2 worm cellular contexts compared by ENCODE assay signal in the genomic region with DNA sequence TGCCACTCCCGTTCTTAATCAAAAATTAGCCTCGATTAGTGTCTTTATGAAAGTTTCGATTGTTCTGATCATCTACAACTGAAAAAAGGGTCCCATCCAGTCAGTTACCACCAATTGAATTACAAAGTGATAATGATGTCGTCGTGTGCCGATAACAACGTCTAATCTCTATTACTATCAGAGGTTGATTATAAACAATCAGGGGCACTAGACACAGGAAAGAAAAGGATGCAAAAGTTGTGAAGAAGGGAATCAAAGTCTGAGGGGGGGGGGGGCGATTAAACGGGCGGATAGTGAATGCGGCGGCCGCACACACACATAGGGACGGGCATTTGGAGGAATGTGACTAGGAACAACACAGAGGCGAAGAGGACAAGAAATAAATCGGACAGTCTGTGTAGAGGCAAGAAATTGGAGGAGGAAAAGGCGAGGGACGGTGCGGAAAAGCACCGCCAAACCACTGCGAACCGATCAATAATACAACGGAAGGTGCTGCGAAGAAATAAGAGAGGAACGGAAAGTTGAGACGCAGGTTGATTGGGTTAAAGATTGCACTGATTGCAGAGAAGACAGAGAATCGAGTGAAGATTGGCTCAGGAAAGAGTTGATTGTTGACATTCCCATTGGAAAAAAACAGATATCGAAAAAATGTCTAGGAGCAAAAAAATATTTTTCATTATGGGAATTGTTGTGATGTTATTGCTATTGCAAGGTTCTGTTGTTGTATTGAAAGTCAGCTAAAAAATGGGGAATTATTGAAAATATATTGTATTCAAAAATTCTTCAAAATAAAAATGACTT.
A peak's percentile ranks its signal among the peaks of the same experiment; 100 is the strongest.
TF ChIP-seq lines count a peak whose summit lies in the region.

No protein-coding gene starts in this region.

TF ChIP-seq in whole organism, L1 larva, 84 proteins besides CTCF, POLR2A, EP300 and RAD21 (continued from another document):
- TF ChIP-seq C04F5.9 (tag; optimal IDR thresholded peaks at IDR 0.05; lab: Kevin White, UChicago) (no peak), nhr-19 (GFP tag; conservative IDR thresholded peaks at IDR 0.05; lab: Robert Waterston, UW) (peak; percentile 9; the same call in 1 of the 2 replicates), grh-1 (GFP tag; IDR thresholded peaks at IDR 0.05; lab: Robert Waterston, UW) (no peak), egl-13 (tag; optimal IDR thresholded peaks at IDR 0.05; lab: Kevin White, UChicago) (no peak), mab-9 (GFP tag; IDR thresholded peaks at IDR 0.05; lab: Robert Waterston, UW) (no peak), fkh-8 (tag; optimal IDR thresholded peaks at IDR 0.05; lab: Kevin White, UChicago) (no peak), elt-3 (tag; optimal IDR thresholded peaks at IDR 0.05; lab: Kevin White, UChicago) (peak in 2 of 6 experiments; percentile 0 to 8), zip-4 (GFP tag; optimal IDR thresholded peaks at IDR 0.05; lab: Kevin White, UChicago) (no peak), C34B4.2 (tag; optimal IDR thresholded peaks at IDR 0.05; lab: Kevin White, UChicago) (no peak), nhr-28 (tag; optimal IDR thresholded peaks at IDR 0.05; lab: Kevin White, UChicago) (no peak), xbp-1 (tag; optimal IDR thresholded peaks at IDR 0.05; lab: Kevin White, UChicago) (no peak), unc-62 (GFP tag; optimal IDR thresholded peaks at IDR 0.05; lab: Kevin White, UChicago) (no peak), nhr-20 (tag; optimal IDR thresholded peaks at IDR 0.05; lab: Kevin White, UChicago) (peak; percentile 19), nhr-237 (tag; optimal IDR thresholded peaks at IDR 0.05; lab: Kevin White, UChicago) (no peak), unc-30 (tag; optimal IDR thresholded peaks at IDR 0.05; lab: Kevin White, UChicago) (no peak), tbx-2 (tag; optimal IDR thresholded peaks at IDR 0.05; lab: Kevin White, UChicago) (no peak), blmp-1 (tag; optimal IDR thresholded peaks at IDR 0.05; lab: Kevin White, UChicago) (peak; percentile 74), ces-1 (GFP tag; optimal IDR thresholded peaks at IDR 0.05; lab: Kevin White, UChicago) (no peak), lin-15B (tag; optimal IDR thresholded peaks at IDR 0.05; lab: Kevin White, UChicago) (no peak), nhr-11 (tag; optimal IDR thresholded peaks at IDR 0.05; lab: Kevin White, UChicago) (no peak), aly-2 (tag; optimal IDR thresholded peaks at IDR 0.05; lab: Kevin White, UChicago) (no peak), sptf-1 (tag; optimal IDR thresholded peaks at IDR 0.05; lab: Kevin White, UChicago) (no peak), rnt-1 (tag; optimal IDR thresholded peaks at IDR 0.05; lab: Kevin White, UChicago) (no peak), swsn-7 (tag; optimal IDR thresholded peaks at IDR 0.05; lab: Kevin White, UChicago) (no peak), Y116A8C.19 (tag; optimal IDR thresholded peaks at IDR 0.05; lab: Kevin White, UChicago; ENCODE audit: borderline replicate concordance) (no peak), egl-27 (tag; optimal IDR thresholded peaks at IDR 0.05; lab: Kevin White, UChicago) (no peak), ceh-8 (GFP tag; optimal IDR thresholded peaks at IDR 0.05; lab: Kevin White, UChicago) (no peak), mep-1 (tag; optimal IDR thresholded peaks at IDR 0.05; lab: Kevin White, UChicago) (peak; percentile 14), lin-39 (tag; optimal IDR thresholded peaks at IDR 0.05; lab: Kevin White, UChicago) (no peak), F16B12.6 (tag; optimal IDR thresholded peaks at IDR 0.05; lab: Kevin White, UChicago) (no peak), sox-4 (tag; optimal IDR thresholded peaks at IDR 0.05; lab: Kevin White, UChicago) (no peak), pax-3 (tag; optimal IDR thresholded peaks at IDR 0.05; lab: Kevin White, UChicago) (no peak), mef-2 (tag; optimal IDR thresholded peaks at IDR 0.05; lab: Kevin White, UChicago) (no peak), ets-5 (GFP tag; IDR thresholded peaks at IDR 0.05; lab: Robert Waterston, UW) (no peak), hlh-17 (GFP tag; optimal IDR thresholded peaks at IDR 0.05; lab: Kevin White, UChicago; ENCODE audit: borderline replicate concordance) (no peak), elt-2 (tag; optimal IDR thresholded peaks at IDR 0.05; lab: Kevin White, UChicago) (peak; percentile 45), nhr-12 (tag; optimal IDR thresholded peaks at IDR 0.05; lab: Kevin White, UChicago) (no peak), sup-37 (GFP tag; optimal IDR thresholded peaks at IDR 0.05; lab: Kevin White, UChicago) (no peak), nhr-90 (tag; optimal IDR thresholded peaks at IDR 0.05; lab: Kevin White, UChicago; ENCODE audit: poor library complexity) (peak; percentile 33), vab-15 (tag; optimal IDR thresholded peaks at IDR 0.05; lab: Kevin White, UChicago) (no peak), hlh-4 (tag; optimal IDR thresholded peaks at IDR 0.05; lab: Kevin White, UChicago) (no peak), aha-1 (tag; optimal IDR thresholded peaks at IDR 0.05; lab: Kevin White, UChicago) (no peak), lin-14 (GFP tag; optimal IDR thresholded peaks at IDR 0.05; lab: Kevin White, UChicago) (peak; percentile 73), skn-1 (tag; optimal IDR thresholded peaks at IDR 0.05; lab: Kevin White, UChicago) (no peak), fkh-10 (GFP tag; optimal IDR thresholded peaks at IDR 0.05; lab: Kevin White, UChicago) (no peak), dpl-1 (GFP tag; optimal IDR thresholded peaks at IDR 0.05; lab: Kevin White, UChicago) (no peak), ceh-63 (GFP tag; optimal IDR thresholded peaks at IDR 0.05; lab: Kevin White, UChicago) (no peak), unc-130 (tag; optimal IDR thresholded peaks at IDR 0.05; lab: Kevin White, UChicago) (no peak)

TF ChIP-seq in whole organism, young adult, 124 proteins besides CTCF, POLR2A, EP300 and RAD21 (continued from another document):
- no peak for TF ChIP-seq D2030.7 (GFP tag; IDR thresholded peaks at IDR 0.05; lab: Robert Waterston, UW)
